Fruit fly (Drosophila melanogaster) whole organism, embryonic: Measurements from ENCODE around the gene Or30a.

Experiments
- Awh ChIP-seq: fragments of 200-800 bp; sonication (Bioruptor generic); IDR thresholded peaks from 2 replicates; pipeline ENCODE4, ENCODE4 v1.3.6; 2022; ENCODE audit warnings: missing biosample characterization, missing genetic modification characterization
- CG10565 ChIP-seq: fragments of 200-800 bp; sonication (Bioruptor generic); optimal IDR thresholded peaks from 3 replicates; lab custom pipeline; 2016; ENCODE audit warnings: missing biosample characterization, mild to moderate bottlenecking, missing genetic modification characterization
- CG10959 ChIP-seq: fragments of 200-800 bp; sonication (Bioruptor generic); IDR thresholded peaks from 2 replicates; pipeline ENCODE4 v1.3.6; 2022; ENCODE audit warnings: missing biosample characterization, missing genetic modification characterization
- CG10979 ChIP-seq: fragments of 200-800 bp; sonication (Bioruptor generic); optimal IDR thresholded peaks from 2 replicates; lab custom pipeline; 2018; ENCODE audit warnings: missing biosample characterization, mild to moderate bottlenecking, missing genetic modification characterization, moderate library complexity
- CG11398 ChIP-seq: fragments of 200-800 bp; sonication (Bioruptor generic); optimal IDR thresholded peaks from 2 replicates; lab custom pipeline; 2016; ENCODE audit warnings: missing biosample characterization, missing genetic modification characterization
- CG12219 ChIP-seq: fragments of 200-800 bp; sonication (Bioruptor generic); optimal IDR thresholded peaks from 3 replicates; lab custom pipeline; 2018; ENCODE audit warnings: missing biosample characterization, mild to moderate bottlenecking, missing genetic modification characterization
- CG14667 ChIP-seq: fragments of 200-800 bp; sonication (Bioruptor generic); IDR thresholded peaks from 2 replicates; pipeline ENCODE4 v1.3.6; 2022; ENCODE audit warnings: missing biosample characterization, missing genetic modification characterization
- CG1529 ChIP-seq: fragments of 200-800 bp; sonication (Bioruptor generic); optimal IDR thresholded peaks from 3 replicates; lab custom pipeline; 2018; ENCODE audit warnings: missing biosample characterization, missing genetic modification characterization
- CG15601 ChIP-seq: fragments of 200-800 bp; sonication (Bioruptor generic); optimal IDR thresholded peaks from 3 replicates; lab custom pipeline; 2019; ENCODE audit warnings: missing biosample characterization, mild to moderate bottlenecking, missing genetic modification characterization, moderate library complexity
- CG16813 ChIP-seq: fragments of 200-800 bp; sonication (Bioruptor generic); IDR thresholded peaks from 3 replicates; pipeline ENCODE4 v1.3.6; 2022; ENCODE audit warnings: missing biosample characterization, missing genetic modification characterization; ENCODE audit not compliant: partially characterized antibody
- CG16863 ChIP-seq: fragments of 200-800 bp; sonication (Bioruptor generic); optimal IDR thresholded peaks from 3 replicates; lab custom pipeline; 2016; ENCODE audit warnings: missing biosample characterization, missing genetic modification characterization
- CG17359 ChIP-seq: fragments of 200-800 bp; sonication (Bioruptor generic); optimal IDR thresholded peaks from 3 replicates; lab custom pipeline; 2018; ENCODE audit warnings: missing biosample characterization, mild to moderate bottlenecking, missing genetic modification characterization, moderate library complexity
- CG17361 ChIP-seq: fragments of 200-800 bp; sonication (Bioruptor generic); IDR thresholded peaks from 3 replicates; pipeline ENCODE4 v1.3.6; 2022; ENCODE audit warnings: missing biosample characterization, missing genetic modification characterization
- CG2199 ChIP-seq: fragments of 200-800 bp; sonication (Bioruptor generic); IDR thresholded peaks from 3 replicates; pipeline ENCODE4 v1.3.6; 2022; ENCODE audit warnings: missing biosample characterization, missing genetic modification characterization
- CG6683 ChIP-seq: fragments of 200-800 bp; sonication (Bioruptor generic); optimal IDR thresholded peaks from 2 replicates; lab custom pipeline; 2017; ENCODE audit warnings: missing biosample characterization, mild to moderate bottlenecking, missing genetic modification characterization, missing genetic modification reagents
- CG7745 ChIP-seq: fragments of 200-800 bp; sonication (Bioruptor generic); optimal IDR thresholded peaks from 2 replicates; lab custom pipeline; 2018; ENCODE audit warnings: missing biosample characterization, mild to moderate bottlenecking, missing genetic modification characterization, moderate library complexity
- CG9727 ChIP-seq: fragments of 200-800 bp; sonication (Bioruptor generic); optimal IDR thresholded peaks from 3 replicates; lab custom pipeline; 2017; ENCODE audit warnings: missing biosample characterization, mild to moderate bottlenecking, missing genetic modification characterization
- CkIIα-i1 ChIP-seq: fragments of 200-800 bp; sonication (Bioruptor generic); IDR thresholded peaks from 2 replicates; pipeline ENCODE4 v1.3.6; 2022; ENCODE audit warnings: missing biosample characterization, missing genetic modification characterization
- D19A ChIP-seq: fragments of 200-800 bp; optimal IDR thresholded peaks from 3 replicates; lab custom pipeline; 2019; ENCODE audit warnings: missing biosample characterization, mild to moderate bottlenecking, missing genetic modification characterization, moderate library complexity
- Dfd ChIP-seq, 2 experiments: fragments of >200 bp; optimal IDR thresholded peaks; 2 replicates each; lab custom pipeline; 2017; ENCODE audit warnings: missing biosample characterization in 2 of 2, missing genetic modification characterization in 2 of 2
- Dll ChIP-seq: fragments of 200-800 bp; sonication (Bioruptor generic); IDR thresholded peaks from 4 replicates; pipeline ENCODE4 v1.3.6; 2022; ENCODE audit warnings: missing biosample characterization, missing genetic modification characterization; ENCODE audit not compliant: partially characterized antibody
- ERR ChIP-seq: fragments of 200-800 bp; sonication (Bioruptor generic); optimal IDR thresholded peaks from 2 replicates; lab custom pipeline; 2016; ENCODE audit warnings: missing biosample characterization, missing genetic modification characterization
- Hey ChIP-seq: fragments of 200-800 bp; sonication (Bioruptor generic); optimal IDR thresholded peaks from 3 replicates; lab custom pipeline; 2018; ENCODE audit warnings: missing biosample characterization, mild to moderate bottlenecking, missing genetic modification characterization
- Mad ChIP-seq: fragments of 200-800 bp; sonication (Bioruptor generic); optimal IDR thresholded peaks from 2 replicates; lab custom pipeline; 2016; ENCODE audit warnings: missing biosample characterization, missing genetic modification characterization
- Max ChIP-seq: fragments of 200-800 bp; sonication (Bioruptor generic); optimal IDR thresholded peaks from 2 replicates; lab custom pipeline; 2016; ENCODE audit warnings: missing biosample characterization, mild to moderate bottlenecking, missing genetic modification characterization
- Myb ChIP-seq: fragments of 200-800 bp; sonication (Bioruptor generic); optimal IDR thresholded peaks from 2 replicates; lab custom pipeline; 2016; ENCODE audit warnings: missing biosample characterization, missing genetic modification characterization
- Nf-YB ChIP-seq: fragments of 200-800 bp; sonication (Bioruptor generic); optimal IDR thresholded peaks from 3 replicates; lab custom pipeline; 2019; ENCODE audit warnings: missing biosample characterization, mild to moderate bottlenecking, missing genetic modification characterization, moderate library complexity
- Nf-YC ChIP-seq: fragments of 200-800 bp; optimal IDR thresholded peaks from 3 replicates; lab custom pipeline; 2019; ENCODE audit warnings: missing biosample characterization, mild to moderate bottlenecking, missing genetic modification characterization, moderate library complexity
- Opbp ChIP-seq: fragments of 200-800 bp; sonication (Bioruptor generic); IDR thresholded peaks from 3 replicates; pipeline ENCODE4 v1.3.6; 2022; ENCODE audit warnings: missing biosample characterization, missing genetic modification characterization; ENCODE audit not compliant: partially characterized antibody
- Rfx ChIP-seq: fragments of 200-800 bp; sonication (Bioruptor generic); IDR thresholded peaks from 2 replicates; pipeline ENCODE4 v1.3.6; 2022; ENCODE audit warnings: missing biosample characterization, missing genetic modification characterization
- Rx ChIP-seq: fragments of 200-800 bp; sonication (Bioruptor generic); IDR thresholded peaks from 2 replicates; pipeline ENCODE4 v1.3.6; 2022; ENCODE audit warnings: missing biosample characterization, missing genetic modification characterization
- Tbp ChIP-seq: fragments of >200 bp; optimal IDR thresholded peaks from 2 replicates; lab custom pipeline; 2018; ENCODE audit warnings: missing biosample characterization, missing genetic modification characterization
- abd-A ChIP-seq: fragments of 200-800 bp; sonication (Bioruptor generic); optimal IDR thresholded peaks from 3 replicates; lab custom pipeline; 2019; ENCODE audit warnings: missing biosample characterization, mild to moderate bottlenecking, missing genetic modification characterization, moderate library complexity
- bcd ChIP-seq: fragments of 200-800 bp; sonication (Bioruptor generic); optimal IDR thresholded peaks from 2 replicates; lab custom pipeline; 2017; ENCODE audit warnings: missing biosample characterization, mild to moderate bottlenecking, missing genetic modification characterization
- cas ChIP-seq: fragments of 200-800 bp; sonication (Bioruptor generic); IDR thresholded peaks from 2 replicates; pipeline ENCODE4 v1.3.6; 2022; ENCODE audit warnings: missing biosample characterization, missing genetic modification characterization
- caup ChIP-seq: fragments of 200-800 bp; sonication (Bioruptor generic); optimal IDR thresholded peaks from 3 replicates; lab custom pipeline; 2017; ENCODE audit warnings: missing biosample characterization, mild to moderate bottlenecking, missing genetic modification characterization, moderate library complexity; ENCODE audit not compliant: severe bottlenecking
- chinmo ChIP-seq: fragments of 200-800 bp; sonication (Bioruptor generic); IDR thresholded peaks from 4 replicates; pipeline ENCODE4 v1.3.6; 2022; ENCODE audit warnings: missing biosample characterization, missing genetic modification characterization; ENCODE audit not compliant: partially characterized antibody
- ftz-f1 ChIP-seq: fragments of 200-800 bp; sonication (Bioruptor generic); optimal IDR thresholded peaks from 2 replicates; lab custom pipeline; 2016; ENCODE audit warnings: missing biosample characterization, missing genetic modification characterization
- gcm ChIP-seq: fragments of 200-800 bp; sonication (Bioruptor generic); optimal IDR thresholded peaks from 2 replicates; lab custom pipeline; 2019; ENCODE audit warnings: missing biosample characterization, mild to moderate bottlenecking, missing genetic modification characterization, moderate library complexity
- gfzf ChIP-seq: fragments of 200-800 bp; sonication (Bioruptor generic); optimal IDR thresholded peaks from 2 replicates; lab custom pipeline; 2016; ENCODE audit warnings: missing biosample characterization, mild to moderate bottlenecking, missing genetic modification characterization, moderate library complexity
- her ChIP-seq: fragments of 200-800 bp; sonication (Bioruptor generic); optimal IDR thresholded peaks from 2 replicates; lab custom pipeline; 2016; ENCODE audit warnings: missing biosample characterization, missing genetic modification characterization
- jing ChIP-seq: fragments of 200-800 bp; sonication (Bioruptor generic); optimal IDR thresholded peaks from 2 replicates; lab custom pipeline; 2018; ENCODE audit warnings: missing biosample characterization, mild to moderate bottlenecking, missing genetic modification characterization
- mam ChIP-seq: fragments of 200-800 bp; sonication (Bioruptor generic); optimal IDR thresholded peaks from 3 replicates; lab custom pipeline; 2016; ENCODE audit warnings: missing biosample characterization, missing genetic modification characterization
- nom ChIP-seq: fragments of 200-800 bp; sonication (Bioruptor generic); optimal IDR thresholded peaks from 2 replicates; lab custom pipeline; 2017; ENCODE audit warnings: missing biosample characterization, missing genetic modification characterization, mild to moderate bottlenecking, moderate library complexity, missing genetic modification reagents
- row ChIP-seq: fragments of 200-800 bp; sonication (Bioruptor generic); IDR thresholded peaks from 3 replicates; pipeline ENCODE4 v1.3.6; 2022; ENCODE audit warnings: missing biosample characterization, missing genetic modification characterization
- sens-2 ChIP-seq: fragments of 200-800 bp; sonication (Bioruptor generic); IDR thresholded peaks from 2 replicates; pipeline ENCODE4 v1.3.6; 2022; ENCODE audit warnings: missing biosample characterization, missing genetic modification characterization
- ssp ChIP-seq: fragments of 200-800 bp; sonication (Bioruptor generic); IDR thresholded peaks from 2 replicates; pipeline ENCODE4 v1.3.6; 2022; ENCODE audit warnings: missing biosample characterization, missing genetic modification characterization
- tap ChIP-seq: fragments of 200-800 bp; optimal IDR thresholded peaks from 3 replicates; lab custom pipeline; 2019; ENCODE audit warnings: missing biosample characterization, mild to moderate bottlenecking, missing genetic modification characterization, moderate library complexity
- trh ChIP-seq: fragments of 200-800 bp; sonication (Bioruptor generic); optimal IDR thresholded peaks from 2 replicates; lab custom pipeline; 2016; ENCODE audit warnings: missing biosample characterization, missing genetic modification characterization
- ttk ChIP-seq: fragments of 200-800 bp; sonication (Bioruptor generic); IDR thresholded peaks from 2 replicates; pipeline ENCODE4 v2.1.2; 2022; ENCODE audit warnings: missing biosample characterization, missing genetic modification characterization

Or30a gene

DNA sequence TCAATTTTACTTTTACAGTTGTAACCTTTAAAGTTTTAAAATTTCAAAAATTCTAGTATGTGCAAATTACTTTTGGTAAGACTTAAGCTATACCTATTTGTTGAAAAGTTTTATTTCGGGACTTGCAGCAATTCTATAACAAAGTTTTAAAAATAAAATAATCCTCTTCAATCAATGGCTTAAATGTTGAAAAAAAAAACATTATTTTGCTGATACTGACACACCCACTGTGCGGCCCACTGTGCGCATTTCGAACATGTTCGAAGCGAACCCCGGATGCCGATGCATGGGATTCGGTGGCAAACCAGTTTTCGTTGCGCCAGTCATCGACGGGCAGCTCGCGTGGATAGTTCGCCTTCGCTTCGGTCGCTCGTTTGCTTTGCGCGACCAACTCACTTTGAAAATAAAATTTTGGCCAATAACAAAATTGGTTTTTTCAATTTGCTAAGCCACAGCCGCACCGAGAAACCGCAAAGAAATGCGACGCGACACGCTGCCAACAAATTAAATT is 13.9 kb downstream of the Or30a start, which contains the start of gene CG32982 (continued):
- TF ChIP-seq CG9727 (GFP tag; lab: Kevin White, UChicago) (peak; percentile 95), mam (GFP tag; lab: Kevin White, UChicago) (peak; percentile 94), CG7745 (no peak), CG17359 (tag; lab: Kevin White, UChicago) (peak; percentile 89), Awh (GFP tag; lab: Robert Waterston, UW) (peak; percentile 79), Rx (GFP tag; lab: Robert Waterston, UW) (peak; percentile 80), D19A (tag; lab: Kevin White, UChicago) (peak; percentile 89), nom (GFP tag; lab: Kevin White, UChicago) (peak; percentile 50), tap (tag; lab: Kevin White, UChicago) (peak; percentile 66), CG6683 (GFP tag; lab: Kevin White, UChicago) (peak; percentile 75), gcm (GFP tag; lab: Kevin White, UChicago) (peak; percentile 75), Rfx (GFP tag; lab: Robert Waterston, UW) (peak; percentile 95), bcd (GFP tag; lab: Kevin White, UChicago) (peak; percentile 95), chinmo (GFP tag; lab: Robert Waterston, UW) (peak; percentile 77; the same call in 3 of the 4 replicates), Myb (GFP tag; lab: Kevin White, UChicago) (peak; percentile 80), row (peak; percentile 97), Dll (no peak), her (peak; percentile 78), CG15601 (peak; percentile 81), Nf-YC (tag; lab: Kevin White, UChicago) (peak; percentile 84), CG16813 (GFP tag; lab: Robert Waterston, UW) (peak; percentile 36; the same call in 1 of the 3 replicates), CG14667 (GFP tag; lab: Robert Waterston, UW) (peak; percentile 83; the same call in 1 of the 2 replicates), CG1529 (GFP tag; lab: Kevin White, UChicago) (peak; percentile 84), ssp (peak; percentile 77), CG16863 (peak; percentile 90), Dfd (GFP tag; optimal IDR thresholded peaks at IDR 0.05; lab: Kevin White, UChicago) (no peak), Mad (peak; percentile 88), Tbp (no peak), CG10959 (GFP tag; lab: Robert Waterston, UW) (peak; percentile 75), ftz-f1 (GFP tag; lab: Kevin White, UChicago) (peak; percentile 59), CG12219 (GFP tag; lab: Kevin White, UChicago) (peak; percentile 64), sens-2 (GFP tag; lab: Robert Waterston, UW) (peak; percentile 58; the same call in 1 of the 2 replicates), jing (GFP tag; lab: Kevin White, UChicago) (no peak), Hey (peak; percentile 8), CG10979 (tag; lab: Kevin White, UChicago) (peak; percentile 94), CG2199 (GFP tag; lab: Robert Waterston, UW) (peak; percentile 76; the same call in 1 of the 3 replicates), cas (GFP tag; lab: Robert Waterston, UW) (peak; percentile 71), CG10565 (GFP tag; lab: Kevin White, UChicago) (peak; percentile 65), abd-A (tag; lab: Kevin White, UChicago) (peak; percentile 20), CG17361 (GFP tag; lab: Robert Waterston, UW) (peak; percentile 95), CG11398 (GFP tag; lab: Kevin White, UChicago) (peak; percentile 82), gfzf (no peak), ttk (GFP tag; lab: Robert Waterston, UW) (peak; percentile 87), trh (GFP tag; lab: Kevin White, UChicago) (peak; percentile 79), Opbp (no peak), caup (peak; percentile 92), Max (GFP tag; lab: Kevin White, UChicago) (peak; percentile 87), Nf-YB (peak; percentile 72), ERR (peak; percentile 82), CkIIα-i1 (GFP tag; lab: Robert Waterston, UW) (no peak)
